Fruit fly (Drosophila melanogaster): Measurements from ENCODE around the gene Mnt.

Mnt gene

dm6 chrX:3671469-3672094, at the start of gene Mnt, which contains the start of gene Parg:
Gene Mnt (plus strand): TSS chrX:3671801.
Gene Parg (minus strand): TSS chrX:3671502.
- TF ChIP-seq CG8478 (optimal IDR thresholded peaks at IDR 0.05) (peak; percentile 17), CTCF (optimal IDR thresholded peaks at IDR 0.05) (no peak)

DNA sequence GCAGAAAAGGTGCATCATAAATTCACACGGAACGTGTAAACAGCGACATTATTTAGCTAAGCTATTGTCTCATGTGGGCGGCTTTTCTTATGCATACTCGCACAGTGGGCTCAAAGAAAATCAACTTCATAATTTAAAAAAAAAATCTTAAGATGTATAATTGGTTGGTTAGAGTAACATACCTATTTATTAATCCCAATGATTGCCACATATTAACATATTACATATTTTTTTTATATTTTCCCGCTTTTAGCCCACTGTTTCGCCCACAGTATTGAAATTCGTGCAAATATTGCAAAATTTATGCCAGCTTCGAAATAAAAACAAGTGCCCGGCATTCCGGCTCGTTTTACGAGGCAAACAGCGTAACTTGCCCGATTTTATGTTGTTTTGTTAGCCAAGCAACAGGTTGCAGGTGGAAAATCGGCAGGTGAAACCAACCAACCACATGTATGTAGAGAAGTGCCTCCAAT, 4.4 kb upstream of the Mnt start, which contains the start of gene Ilp7:
Gene Ilp7 (plus strand): TSS at position 423 of the 473 bp plus-strand sequence.
- TF ChIP-seq CG8478 (optimal IDR thresholded peaks at IDR 0.05) (no peak), CTCF (optimal IDR thresholded peaks at IDR 0.05) (no peak)

- TF ChIP-seq CG8478 (optimal IDR thresholded peaks at IDR 0.05) (peak; percentile 55), CTCF (optimal IDR thresholded peaks at IDR 0.05) (no peak)
Observed at dm6 chrX:3672095-3672995, 744 bp downstream of the Mnt start.

DNA sequence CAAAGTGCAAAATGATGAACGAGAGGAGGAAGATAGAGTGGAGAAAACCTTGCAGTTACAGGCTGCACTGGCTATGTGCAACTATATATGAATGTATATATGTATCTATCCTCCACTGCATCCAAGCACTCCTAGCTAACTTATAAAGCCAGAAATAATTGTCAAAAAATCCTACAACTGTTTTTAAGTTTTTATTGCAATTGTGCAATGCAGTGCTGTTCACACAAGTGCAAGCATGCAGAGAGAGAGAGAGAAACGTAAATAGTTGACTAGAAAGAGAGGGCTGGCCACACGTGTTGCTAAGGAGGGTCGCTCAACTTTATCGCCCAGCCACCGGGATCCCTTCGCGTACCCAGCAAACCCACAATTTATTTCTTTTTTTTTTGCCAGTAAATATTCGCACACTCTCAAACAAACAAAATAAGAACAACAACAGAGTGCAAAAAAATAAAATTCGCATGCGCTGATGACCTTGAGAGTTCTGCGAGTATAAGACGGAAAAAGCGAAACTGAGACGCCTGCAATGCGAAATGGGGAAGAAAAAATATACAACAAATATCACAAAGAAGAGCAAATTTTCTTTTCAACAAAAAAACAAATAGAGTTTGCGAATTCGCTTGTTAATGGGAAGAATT, 2.2 kb downstream of the Mnt start:
- TF ChIP-seq CTCF (optimal IDR thresholded peaks at IDR 0.05) (no peak), CG8478 (optimal IDR thresholded peaks at IDR 0.05) (no peak)

DNA sequence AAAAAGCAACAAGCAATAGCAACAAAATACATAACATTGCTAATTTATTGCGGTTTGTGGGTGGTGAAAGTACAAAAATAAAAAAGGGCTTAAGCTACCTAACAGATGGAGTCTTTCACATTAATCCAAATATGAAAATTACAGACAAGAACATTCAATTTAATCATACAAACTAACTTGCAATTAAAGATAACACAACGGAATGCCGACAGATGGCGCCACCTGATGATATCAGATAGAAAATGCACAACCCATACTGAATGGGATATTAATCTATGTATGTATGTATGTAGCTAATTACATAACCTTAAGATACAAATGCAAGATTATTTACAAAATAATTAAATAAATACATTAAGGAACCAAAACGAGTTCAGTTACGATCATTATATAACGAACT, 3.2 kb downstream of the Mnt start:
- TF ChIP-seq CG8478 (optimal IDR thresholded peaks at IDR 0.05) (no peak), CTCF (optimal IDR thresholded peaks at IDR 0.05) (peak; percentile 77 to 79)

dm6 chrX:3675538-3675937, 3.9 kb downstream of the Mnt start:
- TF ChIP-seq CG8478 (optimal IDR thresholded peaks at IDR 0.05) (no peak), CTCF (optimal IDR thresholded peaks at IDR 0.05) (no peak)

dm6 chrX:3676469-3677155, 5.0 kb downstream of the Mnt start:
- TF ChIP-seq CG8478 (optimal IDR thresholded peaks at IDR 0.05) (no peak), CTCF (optimal IDR thresholded peaks at IDR 0.05) (no peak)

dm6 chrX:3677156-3677846, 5.7 kb downstream of the Mnt start:
- no peak for TF ChIP-seq CTCF (optimal IDR thresholded peaks at IDR 0.05)
- no peak for TF ChIP-seq CG8478 (optimal IDR thresholded peaks at IDR 0.05)

DNA sequence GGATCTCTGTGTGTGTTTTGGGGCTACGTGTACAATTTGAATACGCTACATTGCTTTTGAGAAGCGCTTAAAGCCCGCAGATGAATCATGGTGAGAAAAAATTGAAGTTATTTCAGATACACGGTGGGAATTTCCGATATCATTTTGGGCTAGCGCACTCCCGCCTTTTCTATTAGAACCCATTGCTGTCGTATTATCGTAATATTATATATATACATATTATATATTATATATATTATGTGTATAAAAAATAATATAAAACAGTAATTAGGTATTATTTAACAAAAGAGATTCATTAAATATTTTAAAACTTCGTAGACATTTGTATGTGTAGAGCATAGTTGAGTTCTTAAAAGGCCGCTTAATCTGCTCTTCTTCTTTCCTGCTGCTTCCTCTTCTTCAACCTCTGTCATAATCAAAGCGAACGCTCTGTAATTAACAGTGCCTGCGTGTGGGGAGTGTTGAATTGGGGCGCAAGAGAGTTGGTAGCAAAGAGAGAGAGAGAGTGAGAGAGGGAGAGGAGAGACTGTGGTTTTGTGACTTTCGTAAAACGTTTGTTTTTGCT, 6.3 kb downstream of the Mnt start:
- TF ChIP-seq CTCF (optimal IDR thresholded peaks at IDR 0.05) (no peak), CG8478 (optimal IDR thresholded peaks at IDR 0.05) (no peak)

DNA sequence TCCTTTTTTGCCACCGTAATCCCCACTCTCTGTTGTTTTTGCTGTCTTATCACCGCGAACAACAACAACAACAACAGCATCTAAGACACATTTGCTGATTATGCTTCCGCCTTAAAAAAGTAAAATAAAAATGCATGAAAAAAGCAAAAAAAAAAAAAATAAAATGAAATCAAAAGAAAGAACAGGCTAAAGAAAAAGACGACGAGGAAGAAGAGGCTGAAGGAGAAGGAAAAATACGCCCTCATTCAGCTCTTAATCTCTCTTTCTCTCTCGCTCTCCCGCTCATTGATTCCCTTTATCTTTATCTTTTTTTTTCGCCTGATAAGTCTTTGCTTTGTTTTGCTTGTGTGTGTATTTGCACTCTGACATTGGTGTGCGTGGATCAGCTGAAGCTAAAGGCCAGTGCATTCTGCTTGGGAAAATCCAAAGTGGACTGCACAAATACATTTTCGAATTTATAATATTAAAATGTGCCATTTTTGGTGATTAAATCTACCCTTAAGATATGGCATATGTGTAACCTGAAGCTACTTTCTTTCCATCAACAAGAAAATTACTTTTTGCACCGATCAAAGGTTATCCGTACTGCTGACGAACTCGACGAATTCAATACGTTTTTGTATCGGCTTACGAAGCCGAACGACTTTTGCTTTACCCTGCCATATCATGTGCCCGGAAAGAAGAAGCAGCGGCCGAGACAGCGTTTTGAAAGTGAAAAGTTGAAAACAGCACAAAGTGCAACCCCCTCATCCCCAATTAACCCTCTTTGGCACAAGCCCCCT, 8.5 kb downstream of the Mnt start:
- no peak for TF ChIP-seq CG8478 (optimal IDR thresholded peaks at IDR 0.05)
- TF ChIP-seq CTCF (optimal IDR thresholded peaks at IDR 0.05), result no peak

dm6 chrX:3680703-3681270, 9.2 kb downstream of the Mnt start:
- TF ChIP-seq CG8478 (optimal IDR thresholded peaks at IDR 0.05) (no peak), CTCF (optimal IDR thresholded peaks at IDR 0.05) (no peak)

dm6 chrX:3681729-3682482, 10.3 kb downstream of the Mnt start:
- TF ChIP-seq CG8478 (optimal IDR thresholded peaks at IDR 0.05), result no peak
- no peak for TF ChIP-seq CTCF (optimal IDR thresholded peaks at IDR 0.05)
